Worm (Caenorhabditis elegans) whole organism, young adult: Measurements from ENCODE around the gene C31C9.9.

Source experiments
- nfya-1 ChIP-seq: sonication (generic microtip); optimal IDR thresholded peaks from 2 replicates; lab custom pipeline; 2017; ENCODE audit warnings: antibody characterized with exemption, missing compliant biosample characterization, missing genetic modification characterization, borderline replicate concordance; ENCODE audit not compliant: insufficient read depth
- snpc-4 ChIP-seq, 5 experiments: fragments of 150-350 bp in 1 of 5; sonication (generic microtip) in 4 of 5; optimal IDR thresholded peaks; 2 replicates each; lab custom pipeline; 2014 to 2018; ENCODE audit warnings: missing genetic modification characterization in 5 of 5, missing biosample characterization in 3 of 5, antibody characterized with exemption in 2 of 5, mild to moderate bottlenecking in 2 of 5, missing compliant biosample characterization in 2 of 5, missing genotype in 2 of 5, moderate library complexity in 2 of 5, missing genetic modification reagents in 1 of 5

ce11 chrII:13624330-13624729, 30.5 kb upstream of the C31C9.9 start, which contains the start of gene gst-16:
- TF ChIP-seq snpc-4 (GFP tag; optimal IDR thresholded peaks at IDR 0.05; lab: Kevin White, UChicago) (no peak), snpc-4 (tag; optimal IDR thresholded peaks at IDR 0.05; lab: Kevin White, UChicago) (no peak), nfya-1 (no peak)
